Worm (Caenorhabditis elegans) whole organism, mixed stage, embryonic: ENCODE results near the gene lin-18.

Source experiments
- M03D4.4 ChIP-seq: sonication (generic microtip); optimal IDR thresholded peaks from 2 replicates; lab custom pipeline; 2017; ENCODE audit warnings: mild to moderate bottlenecking, missing genetic modification characterization, missing compliant biosample characterization
- bed-3 ChIP-seq: fragments of 200-800 bp; sonication (Bioruptor generic); optimal IDR thresholded peaks from 3 replicates; lab custom pipeline; 2018; ENCODE audit warnings: mild to moderate bottlenecking, missing genetic modification characterization, moderate library complexity, missing compliant biosample characterization
- blmp-1 ChIP-seq: fragments of 150-350 bp; optimal IDR thresholded peaks from 2 replicates; lab custom pipeline; 2014; ENCODE audit warnings: missing biosample characterization, missing genetic modification characterization
- ceh-43 ChIP-seq: fragments of 200-800 bp; sonication (Bioruptor generic); optimal IDR thresholded peaks from 2 replicates; lab custom pipeline; 2018; ENCODE audit warnings: mild to moderate bottlenecking, missing genetic modification characterization, moderate library complexity, missing compliant biosample characterization
- ceh-83 ChIP-seq: fragments of 200-800 bp; sonication (Bioruptor generic); optimal IDR thresholded peaks from 2 replicates; lab custom pipeline; 2018; ENCODE audit warnings: mild to moderate bottlenecking, missing genetic modification characterization, missing compliant biosample characterization
- ces-1 ChIP-seq: fragments of 150-350 bp; optimal IDR thresholded peaks from 2 replicates; lab custom pipeline; 2014; ENCODE audit warnings: missing biosample characterization, missing genetic modification reagents, missing genetic modification characterization
- cnd-1 ChIP-seq: fragments of 200-800 bp; sonication (Bioruptor generic); optimal IDR thresholded peaks from 2 replicates; lab custom pipeline; 2018; ENCODE audit warnings: mild to moderate bottlenecking, missing genetic modification characterization, missing compliant biosample characterization
- drap-1 ChIP-seq: fragments of 200-800 bp; sonication (Bioruptor generic); optimal IDR thresholded peaks from 3 replicates; lab custom pipeline; 2018; ENCODE audit warnings: mild to moderate bottlenecking, missing genetic modification characterization, missing compliant biosample characterization
- elt-3 ChIP-seq: fragments of 150-350 bp; optimal IDR thresholded peaks from 2 replicates; lab custom pipeline; 2014; ENCODE audit warnings: missing biosample characterization, missing genetic modification characterization
- flh-1 ChIP-seq: fragments of 200-800 bp; sonication (Bioruptor generic); optimal IDR thresholded peaks from 2 replicates; lab custom pipeline; 2018; ENCODE audit warnings: mild to moderate bottlenecking, missing genetic modification characterization, moderate library complexity, missing compliant biosample characterization
- ham-2 ChIP-seq: fragments of 200-800 bp; sonication (Bioruptor generic); optimal IDR thresholded peaks from 2 replicates; lab custom pipeline; 2018; ENCODE audit warnings: mild to moderate bottlenecking, missing genetic modification characterization, missing compliant biosample characterization
- hlh-1 ChIP-seq: fragments of 150-350 bp; optimal IDR thresholded peaks from 2 replicates; lab custom pipeline; 2014; ENCODE audit warnings: missing biosample characterization, missing genetic modification reagents, missing genetic modification characterization
- lin-13 ChIP-seq: fragments of 150-350 bp; optimal IDR thresholded peaks from 2 replicates; lab custom pipeline; 2014; ENCODE audit warnings: missing biosample characterization, missing genetic modification characterization
- lin-32 ChIP-seq: fragments of 200-800 bp; sonication (Bioruptor generic); optimal IDR thresholded peaks from 2 replicates; lab custom pipeline; 2018; ENCODE audit warnings: mild to moderate bottlenecking, missing genetic modification characterization, missing compliant biosample characterization
- lsy-2 ChIP-seq: fragments of 150-350 bp; optimal IDR thresholded peaks from 2 replicates; lab custom pipeline; 2014; ENCODE audit warnings: missing biosample characterization, missing genetic modification characterization
- mep-1 ChIP-seq: fragments of 150-350 bp; optimal IDR thresholded peaks from 2 replicates; lab custom pipeline; 2017; ENCODE audit warnings: missing biosample characterization, missing genetic modification reagents, missing genetic modification characterization, inconsistent platforms
- nhr-12 ChIP-seq: fragments of 150-350 bp; optimal IDR thresholded peaks from 2 replicates; lab custom pipeline; 2014; ENCODE audit warnings: missing biosample characterization, missing genetic modification characterization
- nhr-2 ChIP-seq: fragments of 150-350 bp; optimal IDR thresholded peaks from 2 replicates; lab custom pipeline; 2014; ENCODE audit warnings: missing biosample characterization, missing genetic modification characterization
- nhr-237 ChIP-seq: fragments of 150-350 bp; optimal IDR thresholded peaks from 2 replicates; lab custom pipeline; 2014; ENCODE audit warnings: missing biosample characterization, missing genetic modification characterization
- nhr-28 ChIP-seq: fragments of 150-350 bp; optimal IDR thresholded peaks from 2 replicates; lab custom pipeline; 2014; ENCODE audit warnings: missing biosample characterization, missing genetic modification characterization
- nhr-76 ChIP-seq: sonication (generic microtip); optimal IDR thresholded peaks from 2 replicates; lab custom pipeline; 2017; ENCODE audit warnings: missing biosample characterization, missing genetic modification characterization
- pha-4 ChIP-seq: fragments of 150-350 bp; optimal IDR thresholded peaks from 2 replicates; lab custom pipeline; 2018; ENCODE audit warnings: missing biosample characterization, missing genetic modification reagents, missing genetic modification characterization
- sem-2 ChIP-seq: fragments of 200-800 bp; sonication (Bioruptor generic); optimal IDR thresholded peaks from 2 replicates; lab custom pipeline; 2018; ENCODE audit warnings: mild to moderate bottlenecking, missing genetic modification characterization, missing compliant biosample characterization
- snpc-4 ChIP-seq: fragments of 150-350 bp; optimal IDR thresholded peaks from 2 replicates; lab custom pipeline; 2014; ENCODE audit warnings: missing biosample characterization, missing genetic modification characterization
- sptf-1 ChIP-seq: sonication (generic microtip); optimal IDR thresholded peaks from 2 replicates; lab custom pipeline; 2017; ENCODE audit warnings: mild to moderate bottlenecking, missing genetic modification characterization, moderate library complexity, missing compliant biosample characterization
- unc-120 ChIP-seq: sonication (generic microtip); optimal IDR thresholded peaks from 2 replicates; lab custom pipeline; 2017; ENCODE audit warnings: missing genetic modification characterization, missing compliant biosample characterization; ENCODE audit not compliant: poor library complexity, severe bottlenecking
- unc-39 ChIP-seq: fragments of 150-350 bp; optimal IDR thresholded peaks from 2 replicates; lab custom pipeline; 2014; ENCODE audit warnings: missing biosample characterization, missing genetic modification characterization
- unc-62 ChIP-seq: fragments of 150-350 bp; optimal IDR thresholded peaks from 2 replicates; lab custom pipeline; 2014; ENCODE audit warnings: missing biosample characterization, missing genetic modification reagents, missing genetic modification characterization
- ztf-11 ChIP-seq: fragments of 150-350 bp; optimal IDR thresholded peaks from 2 replicates; lab custom pipeline; 2014; ENCODE audit warnings: missing biosample characterization, missing genetic modification characterization

lin-18 gene

DNA sequence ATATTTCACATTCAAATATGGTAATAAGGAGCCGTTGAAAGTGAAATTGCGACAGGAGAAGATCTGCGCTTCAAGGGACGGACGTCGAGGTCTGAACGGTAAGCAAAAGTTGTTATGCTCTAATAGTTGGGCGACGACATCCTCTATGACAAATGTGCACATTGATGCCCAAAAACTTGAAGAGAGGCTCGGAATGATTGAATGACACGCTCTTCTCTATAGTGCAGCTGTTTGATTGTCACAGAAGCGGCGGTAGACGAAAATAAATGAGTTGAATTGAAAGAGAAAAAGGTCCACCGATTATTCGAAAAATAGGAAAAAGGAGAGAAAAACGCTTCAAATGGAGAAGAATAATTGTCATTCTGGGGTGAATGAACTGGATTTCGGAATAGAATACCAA, 869 bp downstream of the lin-18 start:
- TF ChIP-seq lsy-2 (tag; lab: Kevin White, UChicago) (no peak), mep-1 (tag; lab: Kevin White, UChicago) (no peak), unc-62 (peak; percentile 82), nhr-28 (tag; lab: Kevin White, UChicago) (no peak), pha-4 (tag; lab: Kevin White, UChicago) (no peak), blmp-1 (tag; lab: Kevin White, UChicago) (no peak), sem-2 (no peak), hlh-1 (tag; lab: Kevin White, UChicago) (peak; percentile 88), ztf-11 (tag; lab: Kevin White, UChicago) (no peak), bed-3 (GFP tag; lab: Kevin White, UChicago) (no peak), drap-1 (GFP tag; lab: Kevin White, UChicago) (no peak), flh-1 (GFP tag; lab: Kevin White, UChicago) (no peak), ceh-43 (GFP tag; lab: Kevin White, UChicago) (no peak), unc-120 (tag; lab: Kevin White, UChicago) (peak; percentile 42)

DNA sequence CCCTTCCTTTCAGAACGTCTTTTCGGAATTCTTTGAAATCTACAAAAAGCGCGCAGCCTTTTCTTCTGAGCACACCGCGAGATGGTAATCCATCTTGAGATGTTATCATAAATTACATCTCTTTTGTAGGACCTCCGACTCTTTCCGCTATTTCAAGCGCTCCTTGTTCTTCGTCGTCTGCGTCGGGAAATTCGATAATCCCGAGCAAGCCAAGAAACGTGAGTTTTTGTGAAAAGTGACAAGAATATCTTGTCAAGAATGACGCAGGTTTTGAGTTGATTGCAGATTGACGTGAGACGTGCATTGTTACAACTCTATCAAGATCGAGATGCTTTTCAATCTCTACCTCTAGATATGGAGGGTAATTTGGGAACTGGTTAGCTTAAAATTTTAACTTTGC, 2.0 kb downstream of the lin-18 start:
- TF ChIP-seq unc-62 (peak; percentile 74), nhr-237 (no peak), ces-1 (GFP tag; lab: Kevin White, UChicago) (peak; percentile 1), lsy-2 (tag; lab: Kevin White, UChicago) (no peak)

DNA sequence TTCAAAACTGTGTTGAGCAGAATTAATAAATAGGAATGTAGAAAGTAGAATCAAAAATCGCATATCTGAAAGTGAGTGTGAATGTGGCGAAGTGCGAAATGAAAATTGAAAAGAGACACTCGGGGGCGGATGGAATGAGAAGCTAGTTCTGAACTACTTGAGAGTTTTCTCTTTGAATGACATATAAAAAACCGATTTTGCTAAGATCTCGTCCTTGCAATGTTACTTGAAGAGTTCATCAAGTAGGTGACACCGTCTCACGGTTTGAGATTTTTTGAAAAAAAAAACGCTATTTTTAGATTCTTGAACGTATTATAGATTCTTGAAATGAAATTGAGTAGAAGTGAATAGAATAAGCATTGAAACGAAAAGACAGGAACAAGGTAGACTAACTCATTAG, 8.0 kb downstream of the lin-18 start, which contains the start of gene C16B8.2:
Gene C16B8.2, minus strand, starts transcription at position 101 of the 400 bp plus-strand sequence.
- TF ChIP-seq nhr-12 (tag; lab: Kevin White, UChicago), result no peak
- TF ChIP-seq nhr-2, result no peak
- TF ChIP-seq hlh-1 (tag; lab: Kevin White, UChicago), result no peak
- no peak for TF ChIP-seq unc-39 (tag; lab: Kevin White, UChicago)
- TF ChIP-seq snpc-4, result no peak
- TF ChIP-seq bed-3 (GFP tag; lab: Kevin White, UChicago), result no peak
- TF ChIP-seq nhr-76, result no peak
- TF ChIP-seq unc-62, result no peak
- TF ChIP-seq lin-32 (GFP tag; lab: Kevin White, UChicago), result no peak

DNA sequence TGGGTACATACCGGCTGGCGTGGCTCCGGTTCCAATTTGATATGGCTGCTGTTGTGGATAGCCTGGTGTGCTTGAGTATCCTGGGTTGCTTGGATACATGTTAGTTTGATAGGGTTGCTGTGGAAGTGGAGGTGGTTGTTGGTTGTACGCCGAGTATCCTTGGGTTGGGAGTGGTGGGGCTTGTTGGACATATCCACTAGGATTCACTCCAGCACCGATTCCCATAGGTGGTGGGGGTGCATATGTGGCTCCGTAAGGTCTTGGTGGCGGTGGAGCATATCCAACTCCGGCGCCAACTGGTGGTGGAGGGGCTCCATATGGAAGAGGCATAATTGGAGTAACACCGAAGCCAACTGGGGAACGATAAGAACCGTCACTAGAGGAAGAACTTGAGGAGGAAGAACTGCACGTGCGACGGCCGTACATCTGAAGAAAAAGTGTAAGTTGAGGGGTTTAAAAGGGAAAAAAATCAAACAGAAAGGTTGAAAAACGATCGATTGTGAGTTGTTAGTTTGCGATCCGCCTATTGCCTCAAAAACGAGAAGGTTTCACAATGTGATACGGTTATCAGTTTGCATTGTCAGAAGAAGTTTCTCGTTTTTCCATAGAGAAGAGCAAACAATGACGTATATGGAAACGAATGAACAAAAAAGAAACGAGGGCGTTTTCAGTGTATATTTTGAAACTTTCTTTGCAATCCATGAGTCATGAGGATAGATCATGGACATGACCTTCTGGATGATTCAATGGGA, 10.0 kb downstream of the lin-18 start, which contains the start of gene C16B8.3:
Gene C16B8.3, minus strand, starts transcription at position 426 of the 752 bp plus-strand sequence.
- TF ChIP-seq drap-1 (GFP tag; lab: Kevin White, UChicago), result no peak
- TF ChIP-seq ham-2 (GFP tag; lab: Kevin White, UChicago), result no peak
- no peak for TF ChIP-seq ces-1 (GFP tag; lab: Kevin White, UChicago)
- TF ChIP-seq elt-3 (tag; lab: Kevin White, UChicago), result no peak
- TF ChIP-seq lin-13 (tag; lab: Kevin White, UChicago), result no peak
- TF ChIP-seq lsy-2 (tag; lab: Kevin White, UChicago), result no peak
- TF ChIP-seq sptf-1, result no peak

DNA sequence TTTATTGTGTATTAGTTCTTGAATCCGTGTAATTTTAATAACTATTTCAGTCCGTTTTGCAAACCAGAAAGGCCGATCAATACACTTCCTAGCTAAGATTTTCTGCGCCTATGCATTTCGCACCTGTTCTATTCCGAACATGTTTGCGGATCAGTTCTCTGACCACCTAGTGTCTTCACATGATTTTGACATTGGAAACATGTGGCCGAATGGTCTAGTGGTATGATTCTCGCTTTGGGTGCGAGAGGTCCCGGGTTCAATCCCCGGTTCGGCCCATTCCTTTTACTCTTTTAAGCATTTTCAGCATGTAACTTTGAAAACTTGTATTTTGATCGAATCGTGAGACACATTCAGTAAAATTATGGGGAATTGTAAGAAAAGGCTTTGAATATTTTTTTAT, 11.0 kb downstream of the lin-18 start:
- TF ChIP-seq hlh-1 (tag; lab: Kevin White, UChicago) (peak; percentile 44), nhr-2 (no peak), lin-13 (tag; lab: Kevin White, UChicago) (peak; percentile 25), unc-62 (no peak), mep-1 (tag; lab: Kevin White, UChicago) (no peak), pha-4 (tag; lab: Kevin White, UChicago) (peak; percentile 52), cnd-1 (tag; lab: Kevin White, UChicago) (peak; percentile 72), ztf-11 (tag; lab: Kevin White, UChicago) (no peak), sptf-1 (peak; percentile 57), drap-1 (GFP tag; lab: Kevin White, UChicago) (peak; percentile 59), unc-120 (tag; lab: Kevin White, UChicago) (peak; percentile 38), lin-32 (GFP tag; lab: Kevin White, UChicago) (peak; percentile 37), nhr-237 (no peak), M03D4.4 (tag; lab: Kevin White, UChicago) (peak; percentile 56), ceh-83 (GFP tag; lab: Kevin White, UChicago) (peak; percentile 74)
